Worm (Caenorhabditis elegans): ENCODE measurements around the gene Y45F10B.3.

Y45F10B.3 gene

ce11 chrIV:13593351-13593750 lies at the start of gene Y45F10B.3:
TSS of gene Y45F10B.3 (plus strand) at chrIV:13593651.
- TF ChIP-seq rnt-1 (tag; optimal IDR thresholded peaks at IDR 0.05) (no peak), swsn-7 (tag; optimal IDR thresholded peaks at IDR 0.05) (no peak), ceh-88 (GFP tag; IDR thresholded peaks at IDR 0.05) (no peak), efl-3 (GFP tag; optimal IDR thresholded peaks at IDR 0.05) (no peak), alr-1 (tag; optimal IDR thresholded peaks at IDR 0.05; ENCODE audit: borderline replicate concordance) (no peak), elt-2 (tag; optimal IDR thresholded peaks at IDR 0.05) (no peak), Y116A8C.19 (tag; optimal IDR thresholded peaks at IDR 0.05; ENCODE audit: borderline replicate concordance) (no peak), lin-13 (GFP tag; optimal IDR thresholded peaks at IDR 0.05) (no peak), hlh-17 (GFP tag; optimal IDR thresholded peaks at IDR 0.05; ENCODE audit: borderline replicate concordance) (no peak), fkh-8 (tag; optimal IDR thresholded peaks at IDR 0.05) (no peak), nhr-85 (tag) (no peak), nhr-84 (tag; optimal IDR thresholded peaks at IDR 0.05) (no peak)

ce11 chrIV:13548188-13548587 lies 45.3 kb upstream of the Y45F10B.3 start, which contains the start of gene F52G2.3:
TSS of gene F52G2.3 (minus strand) at chrIV:13548230.
- TF ChIP-seq lin-15B (tag; optimal IDR thresholded peaks at IDR 0.05) = no peak
- no peak for TF ChIP-seq sox-4 (tag; optimal IDR thresholded peaks at IDR 0.05)
- TF ChIP-seq sptf-1 (tag; optimal IDR thresholded peaks at IDR 0.05) = no peak
- no peak for TF ChIP-seq lir-3 (tag; optimal IDR thresholded peaks at IDR 0.05; ENCODE audit: poor library complexity)
- TF ChIP-seq grh-1 (GFP tag; IDR thresholded peaks at IDR 0.05) = no peak
- no peak for TF ChIP-seq sup-37 (GFP tag; optimal IDR thresholded peaks at IDR 0.05)
- TF ChIP-seq unc-86 (tag; optimal IDR thresholded peaks at IDR 0.05) = no peak
- no peak for TF ChIP-seq nhr-77 (tag; optimal IDR thresholded peaks at IDR 0.05)
- no peak for TF ChIP-seq tbx-2 (tag; optimal IDR thresholded peaks at IDR 0.05)
- TF ChIP-seq nhr-19 (GFP tag; conservative IDR thresholded peaks at IDR 0.05) = no peak
- no peak for TF ChIP-seq nhr-28 (tag; optimal IDR thresholded peaks at IDR 0.05)
- TF ChIP-seq elt-2 (tag; optimal IDR thresholded peaks at IDR 0.05) = no peak
- no peak for TF ChIP-seq elt-3 (tag; optimal IDR thresholded peaks at IDR 0.05)
- TF ChIP-seq dsc-1 (tag; optimal IDR thresholded peaks at IDR 0.05) = no peak
- no peak for TF ChIP-seq snpc-4 (tag; optimal IDR thresholded peaks at IDR 0.05)
- TF ChIP-seq C04F5.9 (tag; optimal IDR thresholded peaks at IDR 0.05) = no peak
- no peak for TF ChIP-seq nhr-71 (tag; optimal IDR thresholded peaks at IDR 0.05)
- no peak for TF ChIP-seq unc-130 (tag; optimal IDR thresholded peaks at IDR 0.05)

- TF ChIP-seq rnt-1 (tag; optimal IDR thresholded peaks at IDR 0.05) (no peak), nhr-19 (GFP tag; conservative IDR thresholded peaks at IDR 0.05) (no peak), hlh-4 (tag; optimal IDR thresholded peaks at IDR 0.05) (peak; percentile 15), ceh-8 (GFP tag; optimal IDR thresholded peaks at IDR 0.05) (no peak), nhr-90 (tag; optimal IDR thresholded peaks at IDR 0.05; ENCODE audit: poor library complexity) (no peak), irx-1 (tag; optimal IDR thresholded peaks at IDR 0.05) (no peak)
Observed at ce11 chrIV:13549350-13549749, 44.1 kb upstream of the Y45F10B.3 start.

ce11 chrIV:13554350-13554749 lies 39.1 kb upstream of the Y45F10B.3 start:
- TF ChIP-seq irx-1 (tag; optimal IDR thresholded peaks at IDR 0.05) (no peak), ama-1 (optimal IDR thresholded peaks at IDR 0.05) (no peak), rnt-1 (tag; optimal IDR thresholded peaks at IDR 0.05) (no peak), unc-130 (tag; optimal IDR thresholded peaks at IDR 0.05) (no peak), efl-1 (optimal IDR thresholded peaks at IDR 0.05) (no peak), efl-1 (GFP tag; optimal IDR thresholded peaks at IDR 0.05 in 1 of 2) (peak in 1 of 2 experiments; percentile 76)

- peak; percentile 58 for TF ChIP-seq lin-14 (GFP tag; optimal IDR thresholded peaks at IDR 0.05)
- TF ChIP-seq nhr-84 (tag; optimal IDR thresholded peaks at IDR 0.05) = no peak
Observed at ce11 chrIV:13555508-13555907, 37.9 kb upstream of the Y45F10B.3 start.

Data from whole organism, L1 larva.